Worm (Caenorhabditis elegans) whole organism, L4 larva: ENCODE data around the gene tnt-2.
A peak's percentile ranks its signal among the peaks of the same experiment; 100 is the strongest.

Source experiments
- F37D6.2 ChIP-seq: sonication (generic microtip); optimal IDR thresholded peaks from 2 replicates; lab custom pipeline; 2016; ENCODE audit warnings: mild to moderate bottlenecking, missing genetic modification characterization, missing compliant biosample characterization
- R02D3.7 ChIP-seq: fragments of 150-350 bp; sonication (generic microtip); optimal IDR thresholded peaks from 3 replicates; lab custom pipeline; 2014; ENCODE audit warnings: missing biosample characterization, missing genetic modification characterization
- T20F7.1 ChIP-seq: fragments of 200-800 bp; sonication (Bioruptor generic); optimal IDR thresholded peaks from 2 replicates; lab custom pipeline; 2018; ENCODE audit warnings: mild to moderate bottlenecking, missing genetic modification characterization, missing compliant biosample characterization
- T26A8.4 ChIP-seq: fragments of 200-800 bp; sonication (Bioruptor generic); IDR thresholded peaks from 2 replicates; pipeline ENCODE4 v1.3.6; 2022; ENCODE audit warnings: missing genetic modification characterization, missing compliant biosample characterization
- Y105C5A.15 ChIP-seq: fragments of 200-800 bp; sonication (Bioruptor generic); IDR thresholded peaks from 2 replicates; pipeline ENCODE4 v1.3.6; 2022; ENCODE audit warnings: missing genetic modification characterization, missing compliant biosample characterization
- Y48G9A.11 ChIP-seq: fragments of 200-800 bp; sonication (Bioruptor generic); IDR thresholded peaks from 2 replicates; pipeline ENCODE4 v1.3.6; 2022; ENCODE audit warnings: missing genetic modification reagents, missing genetic modification characterization, missing compliant biosample characterization
- Y75B8A.6 ChIP-seq: fragments of 200-800 bp; sonication (Bioruptor generic); IDR thresholded peaks from 2 replicates; pipeline ENCODE4 v1.3.6; 2022; ENCODE audit warnings: missing genetic modification reagents, missing genetic modification characterization, missing compliant biosample characterization
- aha-1 ChIP-seq: fragments of 150-350 bp; peaks from one replicate; lab custom pipeline; 2014; ENCODE audit warnings: missing biosample characterization, missing genetic modification characterization
- arid-1 ChIP-seq: fragments of 200-800 bp; sonication (Bioruptor generic); conservative IDR thresholded peaks from 2 replicates; pipeline ENCODE4 v1.3.6; 2022; ENCODE audit warnings: missing genetic modification reagents, missing genetic modification characterization, missing compliant biosample characterization
- attf-4 ChIP-seq: sonication (generic microtip); optimal IDR thresholded peaks from 3 replicates; lab custom pipeline; 2017; ENCODE audit warnings: missing biosample characterization, missing genetic modification characterization
- ceh-32 ChIP-seq: sonication (generic microtip); optimal IDR thresholded peaks from 2 replicates; lab custom pipeline; 2016; ENCODE audit warnings: mild to moderate bottlenecking, missing genetic modification characterization, missing compliant biosample characterization; ENCODE audit not compliant: poor library complexity
- daf-12 ChIP-seq: fragments of 150-350 bp; optimal IDR thresholded peaks from 2 replicates; lab custom pipeline; 2014; ENCODE audit warnings: missing biosample characterization, missing genetic modification reagents, missing genetic modification characterization
- daf-16 ChIP-seq, 3 experiments: sonication (generic microtip); optimal IDR thresholded peaks; 2 replicates each; lab custom pipeline; 2016 to 2017; ENCODE audit warnings: missing genetic modification characterization in 3 of 3, missing genetic modification reagents in 3 of 3, mild to moderate bottlenecking in 2 of 3, missing compliant biosample characterization in 2 of 3, missing biosample characterization in 1 of 3, moderate library complexity in 1 of 3
- dmd-6 ChIP-seq: fragments of 200-800 bp; sonication (Bioruptor generic); IDR thresholded peaks from 2 replicates; pipeline ENCODE4 v1.3.6; 2022; ENCODE audit warnings: missing genetic modification reagents, missing genetic modification characterization, missing compliant biosample characterization
- dmd-9 ChIP-seq: fragments of 200-800 bp; sonication (Bioruptor generic); IDR thresholded peaks from 2 replicates; pipeline ENCODE4 v1.3.6; 2022; ENCODE audit warnings: missing genetic modification reagents, missing genetic modification characterization, missing compliant biosample characterization
- dve-1 ChIP-seq: sonication (generic microtip); optimal IDR thresholded peaks from 2 replicates; lab custom pipeline; 2017; ENCODE audit warnings: antibody characterized with exemption, mild to moderate bottlenecking, missing genetic modification characterization, missing compliant biosample characterization; ENCODE audit not compliant: insufficient read depth
- egl-27 ChIP-seq: sonication (generic microtip); optimal IDR thresholded peaks from 3 replicates; lab custom pipeline; 2017; ENCODE audit warnings: missing biosample characterization, missing genetic modification reagents, missing genetic modification characterization
- egl-43 ChIP-seq: fragments of 200-800 bp; sonication (Bioruptor generic); IDR thresholded peaks from 2 replicates; pipeline ENCODE4 v1.3.6; 2022; ENCODE audit warnings: missing genetic modification reagents, missing genetic modification characterization, missing compliant biosample characterization
- hlh-11 ChIP-seq: fragments of 200-800 bp; sonication (Bioruptor generic); optimal IDR thresholded peaks from 2 replicates; lab custom pipeline; 2018; ENCODE audit warnings: mild to moderate bottlenecking, missing genetic modification characterization, missing compliant biosample characterization
- hlh-30 ChIP-seq: sonication (generic microtip); optimal IDR thresholded peaks from 2 replicates; lab custom pipeline; 2017; ENCODE audit warnings: antibody characterized with exemption, mild to moderate bottlenecking, missing genetic modification characterization, missing compliant biosample characterization; ENCODE audit not compliant: insufficient read depth
- lin-13 ChIP-seq: fragments of 150-350 bp; optimal IDR thresholded peaks from 2 replicates; lab custom pipeline; 2014; ENCODE audit warnings: missing biosample characterization, missing genetic modification reagents, missing genetic modification characterization
- lsy-2 ChIP-seq, 2 experiments: fragments of 150-350 bp in 1 of 2; sonication (generic microtip) in 1 of 2; optimal IDR thresholded peaks; 2 replicates each; lab custom pipeline; 2014 to 2017; ENCODE audit warnings: missing biosample characterization in 2 of 2, missing genetic modification characterization in 2 of 2
- madf-9 ChIP-seq: fragments of 200-800 bp; sonication (Bioruptor generic); conservative IDR thresholded peaks from 2 replicates; pipeline ENCODE4 v1.3.6; 2022; ENCODE audit warnings: missing genetic modification reagents, missing genetic modification characterization, missing compliant biosample characterization
- mdl-1 ChIP-seq, 2 experiments: fragments of 150-350 bp in 1 of 2; sonication (generic microtip) in 1 of 2; optimal IDR thresholded peaks; 2 replicates each; lab custom pipeline; 2014 to 2017; ENCODE audit warnings: missing biosample characterization in 2 of 2, missing genetic modification characterization in 2 of 2
- mdt-29 ChIP-seq: fragments of 200-800 bp; sonication (Bioruptor generic); IDR thresholded peaks from 2 replicates; pipeline ENCODE4 v1.3.6; 2022; ENCODE audit warnings: missing genetic modification reagents, missing genetic modification characterization, missing compliant biosample characterization
- mep-1 ChIP-seq: fragments of 150-350 bp; sonication (generic microtip); optimal IDR thresholded peaks from 3 replicates; lab custom pipeline; 2014; ENCODE audit warnings: missing biosample characterization, missing genetic modification characterization
- nhr-10 ChIP-seq: fragments of 150-350 bp; optimal IDR thresholded peaks from 2 replicates; lab custom pipeline; 2014; ENCODE audit warnings: missing biosample characterization, missing genetic modification characterization
- nhr-102 ChIP-seq: sonication (generic microtip); optimal IDR thresholded peaks from 2 replicates; lab custom pipeline; 2016; ENCODE audit warnings: mild to moderate bottlenecking, missing genetic modification characterization, moderate library complexity, missing compliant biosample characterization
- nhr-11 ChIP-seq: fragments of 150-350 bp; optimal IDR thresholded peaks from 2 replicates; lab custom pipeline; 2014; ENCODE audit warnings: missing biosample characterization, missing genetic modification characterization
- nhr-111 ChIP-seq: fragments of 200-800 bp; sonication (Bioruptor generic); optimal IDR thresholded peaks from 2 replicates; lab custom pipeline; 2018; ENCODE audit warnings: mild to moderate bottlenecking, missing genetic modification characterization, missing compliant biosample characterization
- nhr-25 ChIP-seq: sonication (generic microtip); optimal IDR thresholded peaks from 2 replicates; lab custom pipeline; 2017; ENCODE audit warnings: missing genetic modification characterization, mild to moderate bottlenecking, missing compliant biosample characterization, antibody characterized with exemption, moderate library complexity, borderline replicate concordance; ENCODE audit not compliant: insufficient read depth
- nhr-28 ChIP-seq: fragments of 150-350 bp; optimal IDR thresholded peaks from 2 replicates; lab custom pipeline; 2014; ENCODE audit warnings: missing biosample characterization, missing genetic modification characterization
- nhr-48 ChIP-seq: sonication (generic microtip); optimal IDR thresholded peaks from 2 replicates; lab custom pipeline; 2016; ENCODE audit warnings: mild to moderate bottlenecking, missing genetic modification characterization, missing compliant biosample characterization
- nhr-6 ChIP-seq: fragments of 150-350 bp; optimal IDR thresholded peaks from 2 replicates; lab custom pipeline; 2014; ENCODE audit warnings: missing biosample characterization, missing genetic modification characterization
- php-3 ChIP-seq: fragments of 200-800 bp; sonication (Bioruptor generic); IDR thresholded peaks from 2 replicates; pipeline ENCODE4 v1.3.6; 2022; ENCODE audit warnings: missing genetic modification reagents, missing genetic modification characterization, missing compliant biosample characterization
- pqm-1 ChIP-seq: sonication (generic microtip); optimal IDR thresholded peaks from 2 replicates; lab custom pipeline; 2017; ENCODE audit warnings: missing biosample characterization, missing genetic modification characterization
- rbr-2 ChIP-seq: sonication (generic microtip); optimal IDR thresholded peaks from 2 replicates; lab custom pipeline; 2016; ENCODE audit warnings: missing genotype, missing genetic modification characterization, missing compliant biosample characterization
- spr-3 ChIP-seq: fragments of 200-800 bp; sonication (Bioruptor generic); optimal IDR thresholded peaks from 2 replicates; lab custom pipeline; 2018; ENCODE audit warnings: mild to moderate bottlenecking, missing genetic modification characterization, missing compliant biosample characterization
- unc-130 ChIP-seq: sonication (generic microtip); optimal IDR thresholded peaks from 2 replicates; lab custom pipeline; 2016; ENCODE audit warnings: missing genetic modification reagents, missing genetic modification characterization, missing compliant biosample characterization
- unc-39 ChIP-seq: sonication (generic microtip); optimal IDR thresholded peaks from 2 replicates; lab custom pipeline; 2017; ENCODE audit warnings: missing biosample characterization, missing genetic modification characterization
- unc-62 ChIP-seq, 3 experiments: fragments of 150-350 bp in 1 of 3; sonication (generic microtip); optimal IDR thresholded peaks in 2 of 3; peaks in 1 of 3; 1 replicate in 1 of 3; 2 replicates in 2 of 3; lab custom pipeline; 2014 to 2017; ENCODE audit warnings: missing biosample characterization in 3 of 3, missing genetic modification characterization in 3 of 3, missing genetic modification reagents in 3 of 3, missing genotype in 1 of 3
- zfp-2 ChIP-seq: sonication (generic microtip); optimal IDR thresholded peaks from 2 replicates; lab custom pipeline; 2016; ENCODE audit warnings: mild to moderate bottlenecking, missing genetic modification characterization, missing compliant biosample characterization

Gene tnt-2

ce11 chrX:8719888-8720287 lies 3.5 kb downstream of the tnt-2 start (continued):
- TF ChIP-seq spr-3 (GFP tag; lab: Kevin White, UChicago) (no peak), F37D6.2 (tag; lab: Kevin White, UChicago) (no peak), nhr-111 (GFP tag; lab: Kevin White, UChicago) (no peak), nhr-6 (tag; lab: Kevin White, UChicago) (no peak), T26A8.4 (GFP tag; lab: Robert Waterston, UW) (no peak), nhr-25 (tag; lab: Kevin White, UChicago) (no peak), aha-1 (no peak), mdl-1 (tag; optimal IDR thresholded peaks at IDR 0.05; lab: Kevin White, UChicago) (peak in 1 of 2 experiments; percentile 9), nhr-48 (tag; lab: Kevin White, UChicago) (no peak), dmd-9 (no peak), lin-13 (GFP tag; lab: Kevin White, UChicago) (no peak), Y75B8A.6 (GFP tag; lab: Robert Waterston, UW) (no peak), hlh-11 (tag; lab: Kevin White, UChicago) (peak; percentile 50), mdt-29 (GFP tag; lab: Robert Waterston, UW) (no peak), unc-130 (GFP tag; lab: Kevin White, UChicago) (no peak), attf-4 (no peak), Y48G9A.11 (GFP tag; lab: Robert Waterston, UW) (no peak), ceh-32 (tag; lab: Kevin White, UChicago) (no peak), nhr-11 (tag; lab: Kevin White, UChicago) (no peak), zfp-2 (tag; lab: Kevin White, UChicago) (no peak), lsy-2 (tag; optimal IDR thresholded peaks at IDR 0.05; lab: Kevin White, UChicago) (no peak), daf-16 (GFP tag; optimal IDR thresholded peaks at IDR 0.05; lab: Kevin White, UChicago) (no peak), daf-16 (tag; optimal IDR thresholded peaks at IDR 0.05; lab: Kevin White, UChicago) (peak; percentile 88), pqm-1 (tag; lab: Kevin White, UChicago) (peak; percentile 9), egl-27 (tag; lab: Kevin White, UChicago) (no peak), dve-1 (tag; lab: Kevin White, UChicago) (peak; percentile 93), madf-9 (GFP tag; lab: Robert Waterston, UW) (no peak), rbr-2 (tag; lab: Kevin White, UChicago) (no peak), daf-12 (tag; lab: Kevin White, UChicago) (no peak), hlh-30 (tag; lab: Kevin White, UChicago) (peak; percentile 45), arid-1 (no peak), mep-1 (tag; lab: Kevin White, UChicago) (peak; percentile 25), dmd-6 (GFP tag; lab: Robert Waterston, UW) (peak; percentile 83), nhr-10 (tag; lab: Kevin White, UChicago) (no peak), T20F7.1 (GFP tag; lab: Kevin White, UChicago) (no peak), R02D3.7 (no peak), egl-43 (GFP tag; lab: Robert Waterston, UW) (no peak), php-3 (GFP tag; lab: Robert Waterston, UW) (peak; percentile 81)

ce11 chrX:8718856-8719255 lies 4.5 kb downstream of the tnt-2 start, which contains the start of gene F53A9.8:
Gene F53A9.8 (minus strand): TSS chrX:8718904.
- TF ChIP-seq nhr-28 (tag; lab: Kevin White, UChicago) (peak; percentile 58), dve-1 (tag; lab: Kevin White, UChicago) (peak; percentile 83), dmd-6 (GFP tag; lab: Robert Waterston, UW) (peak; percentile 50), unc-39 (tag; lab: Kevin White, UChicago) (no peak), Y48G9A.11 (GFP tag; lab: Robert Waterston, UW) (no peak), daf-16 (GFP tag; optimal IDR thresholded peaks at IDR 0.05; lab: Kevin White, UChicago) (no peak), daf-16 (tag; optimal IDR thresholded peaks at IDR 0.05; lab: Kevin White, UChicago) (peak; percentile 75), unc-62 (GFP tag; optimal IDR thresholded peaks at IDR 0.05 in 1 of 2; lab: Kevin White, UChicago) (peak; percentile 29 to 31), unc-62 (tag; optimal IDR thresholded peaks at IDR 0.05; lab: Kevin White, UChicago) (no peak), hlh-11 (tag; lab: Kevin White, UChicago) (peak; percentile 48), nhr-11 (tag; lab: Kevin White, UChicago) (no peak), nhr-102 (tag; lab: Kevin White, UChicago) (no peak), pqm-1 (tag; lab: Kevin White, UChicago) (peak; percentile 42), Y105C5A.15 (GFP tag; lab: Robert Waterston, UW) (0 out of 2 replicates have a peak, but pooled peaks have one; percentile 20), mdl-1 (tag; optimal IDR thresholded peaks at IDR 0.05; lab: Kevin White, UChicago) (peak in 1 of 2 experiments; percentile 43), lsy-2 (tag; optimal IDR thresholded peaks at IDR 0.05; lab: Kevin White, UChicago) (peak in 1 of 2 experiments; percentile 15), php-3 (GFP tag; lab: Robert Waterston, UW) (peak; percentile 88)
- TF ChIP-seq, all 104 proteins: peak for 11
